Worm (Caenorhabditis elegans): ENCODE results near the gene T01G5.6.

- TF ChIP-seq pha-4 (tag; optimal IDR thresholded peaks at IDR 0.05) (no peak), attf-6 (GFP tag; IDR thresholded peaks at IDR 0.05) (no peak), nhr-179 (tag; optimal IDR thresholded peaks at IDR 0.05) (no peak), tbp1 (GFP tag; optimal IDR thresholded peaks at IDR 0.05) (no peak), snpc-4 (GFP tag; optimal IDR thresholded peaks at IDR 0.05) (no peak), snpc-4 (tag; optimal IDR thresholded peaks at IDR 0.05) (no peak), die-1 (tag; optimal IDR thresholded peaks at IDR 0.05) (no peak), sdz-38 (tag; optimal IDR thresholded peaks at IDR 0.05) (no peak), somi-1 (GFP tag; optimal IDR thresholded peaks at IDR 0.05) (no peak), F57C9.4 (tag; optimal IDR thresholded peaks at IDR 0.05) (no peak), sea-2 (GFP tag; IDR thresholded peaks at IDR 0.05) (no peak), lsy-27 (tag; optimal IDR thresholded peaks at IDR 0.05; ENCODE audit: borderline replicate concordance, insufficient read depth) (no peak)
Measured at ce11 chrV:15140247-15140646, 26.4 kb upstream of the T01G5.6 start, which contains the start of gene K08F9.3.

Data from whole organism, young adult.